Fruit fly (Drosophila melanogaster) whole organism, prepupa: ENCODE measurements around the gene Mur29B.

ENCODE experiments used
- Blimp-1 ChIP-seq: fragments of 200-800 bp; sonication (Bioruptor generic); optimal IDR thresholded peaks from 3 replicates; lab custom pipeline; 2017; ENCODE audit warnings: missing biosample characterization, missing genetic modification characterization, mild to moderate bottlenecking, moderate library complexity, missing genetic modification reagents
- CG10631 ChIP-seq: fragments of 200-800 bp; sonication (Bioruptor generic); optimal IDR thresholded peaks from 2 replicates; lab custom pipeline; 2016; ENCODE audit warnings: missing biosample characterization, missing genetic modification characterization
- CG10669 ChIP-seq: fragments of 200-800 bp; sonication (Bioruptor generic); optimal IDR thresholded peaks from 3 replicates; lab custom pipeline; 2018; ENCODE audit warnings: missing biosample characterization, mild to moderate bottlenecking, missing genetic modification characterization, moderate library complexity
- CG11762 ChIP-seq: fragments of 200-800 bp; sonication (Bioruptor generic); optimal IDR thresholded peaks from 3 replicates; lab custom pipeline; 2016; ENCODE audit warnings: missing biosample characterization, missing genetic modification characterization; ENCODE audit not compliant: insufficient read depth
- CG15336 ChIP-seq: fragments of 200-800 bp; sonication (Bioruptor generic); IDR thresholded peaks from 2 replicates; pipeline ENCODE4 v1.3.6; 2022; ENCODE audit warnings: missing biosample characterization, missing genetic modification characterization
- CG16779 ChIP-seq: fragments of 200-800 bp; sonication (Bioruptor generic); optimal IDR thresholded peaks from 3 replicates; lab custom pipeline; 2017; ENCODE audit warnings: missing biosample characterization, mild to moderate bottlenecking, missing genetic modification characterization
- CG3032 ChIP-seq: fragments of 200-800 bp; optimal IDR thresholded peaks from 2 replicates; lab custom pipeline; 2019; ENCODE audit warnings: missing biosample characterization, mild to moderate bottlenecking, missing genetic modification characterization, moderate library complexity
- CG34406 ChIP-seq: fragments of 200-800 bp; sonication (Bioruptor generic); optimal IDR thresholded peaks from 3 replicates; lab custom pipeline; 2016; ENCODE audit warnings: missing biosample characterization, missing genetic modification characterization
- CG4318 ChIP-seq: fragments of 200-800 bp; sonication (Bioruptor generic); optimal IDR thresholded peaks from 3 replicates; lab custom pipeline; 2017; ENCODE audit warnings: missing biosample characterization, mild to moderate bottlenecking, missing genetic modification characterization
- CG6163 ChIP-seq: fragments of 200-800 bp; sonication (Bioruptor generic); IDR thresholded peaks from 3 replicates; pipeline ENCODE4 v1.3.6; 2022; ENCODE audit warnings: missing biosample characterization, missing genetic modification characterization
- CG6792 ChIP-seq: fragments of 200-800 bp; sonication (Bioruptor generic); optimal IDR thresholded peaks from 3 replicates; lab custom pipeline; 2016; ENCODE audit warnings: missing biosample characterization, missing genetic modification characterization
- CG6808 ChIP-seq: fragments of 200-800 bp; sonication (Bioruptor generic); optimal IDR thresholded peaks from 3 replicates; lab custom pipeline; 2017; ENCODE audit warnings: missing biosample characterization, missing genetic modification characterization, mild to moderate bottlenecking, moderate library complexity, missing genetic modification reagents
- CG6854 ChIP-seq: fragments of 200-800 bp; sonication (Bioruptor generic); optimal IDR thresholded peaks from 2 replicates; lab custom pipeline; 2017; ENCODE audit warnings: missing biosample characterization, mild to moderate bottlenecking, missing genetic modification characterization
- CG8119 ChIP-seq: fragments of 200-800 bp; sonication (Bioruptor generic); IDR thresholded peaks from 3 replicates; pipeline ENCODE4 v1.3.6; 2022; ENCODE audit warnings: missing biosample characterization, missing genetic modification characterization
- CG8632 ChIP-seq: fragments of 200-800 bp; sonication (Bioruptor generic); optimal IDR thresholded peaks from 3 replicates; lab custom pipeline; 2016; ENCODE audit warnings: missing biosample characterization, missing genetic modification characterization
- Eip75B ChIP-seq: fragments of 200-800 bp; sonication (Bioruptor generic); optimal IDR thresholded peaks from 3 replicates; lab custom pipeline; 2016; ENCODE audit warnings: missing biosample characterization, missing genetic modification characterization
- Eip78C ChIP-seq: fragments of 200-800 bp; sonication (Bioruptor generic); peaks from one replicate; lab custom pipeline; 2016; ENCODE audit warnings: missing biosample characterization, missing genetic modification characterization
- Ets21C ChIP-seq: fragments of 200-800 bp; sonication (Bioruptor generic); optimal IDR thresholded peaks from 3 replicates; lab custom pipeline; 2016; ENCODE audit warnings: missing biosample characterization, missing genetic modification characterization
- Ets96B ChIP-seq: fragments of 200-800 bp; optimal IDR thresholded peaks from 2 replicates; lab custom pipeline; 2019; ENCODE audit warnings: missing biosample characterization, mild to moderate bottlenecking, missing genetic modification characterization, moderate library complexity
- Gug ChIP-seq: fragments of 200-800 bp; sonication (Bioruptor generic); IDR thresholded peaks from 2 replicates; pipeline ENCODE4 v1.3.6; 2022; ENCODE audit warnings: missing biosample characterization, missing genetic modification characterization
- Hr38 ChIP-seq: sonication (Bioruptor generic); optimal IDR thresholded peaks from 2 replicates; lab custom pipeline; 2016; ENCODE audit warnings: missing biosample characterization, missing genetic modification characterization
- Met ChIP-seq: fragments of 200-800 bp; sonication (Bioruptor generic); optimal IDR thresholded peaks from 3 replicates; lab custom pipeline; 2016; ENCODE audit warnings: missing biosample characterization, missing genetic modification characterization
- Sox102F ChIP-seq: fragments of 200-800 bp; sonication (Bioruptor generic); optimal IDR thresholded peaks from 2 replicates; lab custom pipeline; 2016; ENCODE audit warnings: missing biosample characterization, mild to moderate bottlenecking, missing genetic modification characterization
- Sox15 ChIP-seq: fragments of 200-800 bp; sonication (Bioruptor generic); optimal IDR thresholded peaks from 3 replicates; lab custom pipeline; 2016; ENCODE audit warnings: missing biosample characterization, missing genetic modification characterization
- cyc ChIP-seq: fragments of 200-800 bp; sonication (Bioruptor generic); optimal IDR thresholded peaks from 3 replicates; lab custom pipeline; 2016; ENCODE audit warnings: missing biosample characterization, missing genetic modification characterization
- dsx ChIP-seq: fragments of 200-800 bp; optimal IDR thresholded peaks from 3 replicates; lab custom pipeline; 2019; ENCODE audit warnings: missing biosample characterization, mild to moderate bottlenecking, missing genetic modification characterization, moderate library complexity; ENCODE audit not compliant: poor library complexity, severe bottlenecking
- eg ChIP-seq: fragments of 200-800 bp; sonication (Bioruptor generic); IDR thresholded peaks from 3 replicates; pipeline ENCODE4 v1.3.6; 2022; ENCODE audit warnings: missing biosample characterization, missing genetic modification characterization
- esn ChIP-seq: fragments of 200-800 bp; sonication (Bioruptor generic); optimal IDR thresholded peaks from 2 replicates; lab custom pipeline; 2016; ENCODE audit warnings: missing biosample characterization, mild to moderate bottlenecking, missing genetic modification characterization, moderate library complexity
- fd85E ChIP-seq: fragments of 200-800 bp; sonication (Bioruptor generic); optimal IDR thresholded peaks from 3 replicates; lab custom pipeline; 2016; ENCODE audit warnings: missing biosample characterization, missing genetic modification characterization
- fkh ChIP-seq: fragments of 200-800 bp; sonication (Bioruptor generic); optimal IDR thresholded peaks from 3 replicates; lab custom pipeline; 2017; ENCODE audit warnings: missing biosample characterization, mild to moderate bottlenecking, missing genetic modification characterization, moderate library complexity
- lz ChIP-seq: fragments of 200-800 bp; sonication (Bioruptor generic); optimal IDR thresholded peaks from 3 replicates; lab custom pipeline; 2016; ENCODE audit warnings: missing biosample characterization, missing genetic modification characterization
- pdm3 ChIP-seq: fragments of 200-800 bp; sonication (Bioruptor generic); optimal IDR thresholded peaks from 3 replicates; lab custom pipeline; 2016; ENCODE audit warnings: missing biosample characterization, missing genetic modification characterization
- ss ChIP-seq, 2 experiments: fragments of 200-800 bp; sonication (Bioruptor generic); optimal IDR thresholded peaks; 2 replicates in 1 of 2; 3 replicates in 1 of 2; lab custom pipeline; 2017 to 2018; ENCODE audit warnings: mild to moderate bottlenecking in 2 of 2, missing biosample characterization in 2 of 2, missing genetic modification characterization in 2 of 2, moderate library complexity in 1 of 2
- svp ChIP-seq: fragments of 200-800 bp; sonication (Bioruptor generic); peaks from one replicate; lab custom pipeline; 2016; ENCODE audit warnings: missing biosample characterization, missing genetic modification characterization
- topi ChIP-seq: fragments of 200-800 bp; sonication (Bioruptor generic); optimal IDR thresholded peaks from 3 replicates; lab custom pipeline; 2016; ENCODE audit warnings: missing biosample characterization, missing genetic modification characterization
- vri ChIP-seq: fragments of 200-800 bp; sonication (Bioruptor generic); optimal IDR thresholded peaks from 3 replicates; lab custom pipeline; 2016; ENCODE audit warnings: missing biosample characterization, mild to moderate bottlenecking, missing genetic modification characterization

Mur29B gene

DNA sequence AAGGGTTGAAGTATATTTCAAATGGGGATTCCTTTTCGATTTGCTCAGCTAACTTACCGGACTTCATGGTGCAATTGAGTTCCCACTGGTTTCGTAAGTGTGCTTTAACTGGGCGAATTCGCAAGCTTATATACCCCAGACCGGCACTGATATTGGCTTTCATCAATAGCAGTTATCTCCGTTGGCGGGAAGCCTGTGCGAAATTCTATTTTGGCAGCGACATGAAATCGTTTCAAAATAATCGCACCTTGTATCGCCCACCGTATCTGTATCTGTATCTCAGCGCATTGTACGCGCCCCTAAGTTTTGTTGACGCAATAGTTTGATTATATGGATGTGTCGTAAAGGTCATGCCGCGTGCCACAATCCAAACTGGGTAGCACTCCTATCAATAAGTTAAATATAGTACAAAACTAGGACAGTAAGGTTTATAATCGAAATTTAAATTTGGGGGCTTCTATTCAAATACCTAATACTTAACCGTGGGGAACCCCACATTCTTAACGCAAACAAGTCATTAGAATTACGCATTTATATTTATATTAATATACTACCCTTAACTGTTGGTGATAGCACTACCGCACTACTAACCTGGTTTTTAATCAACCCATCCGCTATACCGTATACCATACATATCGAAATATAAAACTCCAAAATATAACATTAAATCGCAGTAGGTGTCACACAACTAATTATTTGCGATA, 44.2 kb downstream of the Mur29B start, which contains the start of the genes Peritrophin-15a and CG13385:
Gene Peritrophin-15a, minus strand, starts transcription at position 101 of the 704 bp plus-strand sequence.
Gene CG13385, plus strand, starts transcription at position 654 of the 704 bp plus-strand sequence.
- TF ChIP-seq eg (GFP tag; lab: Robert Waterston, UW) (no peak), CG34406 (no peak), fd85E (no peak), CG16779 (tag; lab: Kevin White, UChicago) (no peak), Hr38 (GFP tag; lab: Kevin White, UChicago) (no peak), Ets96B (tag; lab: Kevin White, UChicago) (no peak), CG8632 (GFP tag; lab: Kevin White, UChicago) (no peak)

DNA sequence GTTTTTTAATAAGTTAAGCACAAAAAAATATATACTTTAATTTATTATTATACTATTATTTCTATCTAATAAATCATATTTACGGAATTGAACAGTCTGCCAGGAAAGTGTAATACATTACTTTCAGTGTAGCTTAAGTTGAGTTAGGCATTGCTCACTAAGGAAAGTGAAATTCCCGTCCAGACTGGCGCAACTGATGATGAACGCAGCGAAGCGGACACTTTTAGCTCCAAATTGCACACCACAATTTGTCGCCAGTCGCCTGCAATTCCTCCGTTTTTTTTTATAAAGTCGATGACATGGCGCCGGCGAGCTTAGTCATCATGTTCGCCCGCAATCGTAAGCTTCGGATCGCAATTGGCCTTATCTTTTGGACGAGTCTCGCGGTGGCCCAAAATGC, 46.7 kb downstream of the Mur29B start, which contains the start of gene CG13386:
Gene CG13386, plus strand, starts transcription at position 301 of the 400 bp plus-strand sequence.
- TF ChIP-seq CG11762 (GFP tag; lab: Kevin White, UChicago): no peak
- no peak for TF ChIP-seq Ets96B (tag; lab: Kevin White, UChicago)
- no peak for TF ChIP-seq ss (GFP tag; optimal IDR thresholded peaks at IDR 0.05; lab: Kevin White, UChicago)

DNA sequence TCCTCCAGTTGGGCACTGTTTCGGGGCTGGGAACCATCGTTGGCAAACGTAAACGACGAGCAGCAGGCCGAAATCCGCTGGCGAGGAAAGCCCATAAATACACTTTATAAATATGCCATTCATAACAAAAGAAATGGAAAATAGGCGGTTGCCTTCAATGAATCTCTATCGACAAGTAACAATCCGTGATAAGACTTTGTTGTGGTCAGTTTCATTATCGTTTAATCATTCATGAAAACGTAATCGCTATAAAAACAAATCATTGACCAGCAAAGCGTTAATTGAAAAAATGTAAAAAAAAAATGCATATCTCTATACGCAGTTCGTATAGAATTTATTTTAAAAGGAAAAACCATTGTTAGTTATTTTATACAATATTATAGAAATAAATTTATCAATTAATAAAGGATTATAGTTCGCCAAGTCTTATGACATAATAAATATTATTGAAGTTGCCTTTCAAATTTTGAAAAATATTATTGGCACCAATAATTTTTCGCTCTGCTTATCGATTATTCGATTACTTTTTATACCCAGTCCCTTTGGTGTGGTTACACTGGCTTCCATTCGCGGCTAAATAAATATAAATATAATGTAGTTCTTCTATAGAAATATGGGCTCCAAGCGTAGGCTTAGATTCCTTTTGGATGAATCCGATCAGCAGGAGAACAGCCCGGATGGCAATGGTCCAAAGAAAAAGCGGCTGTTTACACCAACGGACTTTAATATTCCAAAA, 48.0 kb downstream of the Mur29B start, which contains the start of gene CG31898:
Gene CG31898, plus strand, starts transcription at position 559 of the 736 bp plus-strand sequence.
- peak; percentile 87 for TF ChIP-seq vri (GFP tag; lab: Kevin White, UChicago)
- no peak for TF ChIP-seq Sox102F (GFP tag; lab: Kevin White, UChicago)

DNA sequence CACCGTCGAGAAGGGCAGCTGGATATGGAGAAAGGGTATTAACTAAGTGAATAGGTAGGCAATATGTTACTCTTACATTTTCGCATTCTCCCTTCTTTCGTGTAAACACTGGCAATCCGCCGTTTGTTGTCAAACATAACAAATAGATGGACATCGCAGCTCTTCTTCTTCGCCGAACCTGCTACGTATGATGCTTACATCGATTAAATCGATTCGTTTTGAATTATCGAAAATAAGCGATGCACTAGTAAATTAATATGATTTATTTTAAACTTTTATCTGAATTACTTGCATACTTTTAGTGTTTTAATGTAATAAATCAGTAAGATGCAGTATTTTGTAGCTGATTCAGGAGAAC, 50.9 kb downstream of the Mur29B start, which contains the start of gene fy:
Gene fy, minus strand, starts transcription at position 353 of the 358 bp plus-strand sequence.
- TF ChIP-seq Blimp-1 (GFP tag; lab: Kevin White, UChicago): no peak
- no peak for TF ChIP-seq CG11762 (GFP tag; lab: Kevin White, UChicago)
- TF ChIP-seq svp: no peak
- no peak for TF ChIP-seq CG6792 (GFP tag; lab: Kevin White, UChicago)
- no peak for TF ChIP-seq CG4318 (GFP tag; lab: Kevin White, UChicago)

DNA sequence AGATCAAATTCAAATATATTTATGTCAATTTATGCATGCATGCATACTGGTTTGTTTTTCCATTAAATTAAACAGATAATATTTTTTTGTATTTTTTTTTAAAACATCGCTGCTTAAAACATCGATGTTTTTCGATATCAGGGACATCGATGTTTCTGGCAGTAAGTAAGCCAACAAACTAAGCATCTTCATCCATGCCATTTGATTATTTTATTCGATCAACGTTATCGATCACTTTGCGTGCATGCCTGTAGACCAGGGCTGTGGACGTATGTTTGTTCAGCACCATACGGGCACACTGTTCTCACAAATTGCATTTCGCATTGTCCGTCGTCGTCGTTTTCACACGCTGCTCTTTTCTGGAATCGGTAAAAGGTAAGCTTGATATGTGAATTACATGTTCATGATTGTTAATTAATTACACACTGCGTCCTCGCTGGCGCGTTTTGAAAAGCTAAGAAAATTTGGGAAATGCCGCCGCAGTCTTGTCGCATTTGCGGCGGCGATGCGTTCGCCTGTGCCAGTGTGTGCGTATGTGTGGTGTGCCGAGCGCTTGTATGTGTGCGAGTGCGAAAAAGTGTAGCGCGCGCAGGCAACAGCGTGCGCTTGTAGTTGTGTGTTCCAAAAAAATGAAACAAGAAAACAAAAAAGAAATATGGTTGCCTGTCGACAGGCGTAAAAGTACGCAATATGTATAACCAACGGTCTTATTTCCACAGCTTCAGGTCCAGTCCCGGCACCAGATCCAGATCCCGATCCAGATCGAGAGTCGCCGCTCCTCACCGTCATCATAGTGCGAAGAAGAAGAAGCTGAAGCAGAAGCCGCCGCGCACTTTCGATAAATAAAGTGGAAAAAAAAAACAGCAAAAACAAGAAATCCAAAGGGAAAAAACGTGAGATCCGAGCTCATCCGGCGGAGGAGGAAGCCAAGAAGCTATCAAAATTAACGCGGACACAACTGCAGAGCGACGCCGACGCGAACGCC, 51.6 kb downstream of the Mur29B start, which contains the start of gene emb:
Gene emb, plus strand, starts transcription at position 288 of the 985 bp plus-strand sequence.
- TF ChIP-seq esn (GFP tag; lab: Kevin White, UChicago) (peak; percentile 57), cyc (GFP tag; lab: Kevin White, UChicago) (peak; percentile 37), CG34406 (peak; percentile 51), Eip78C (peak; percentile 83), CG6854 (peak; percentile 69), fkh (GFP tag; lab: Kevin White, UChicago) (peak; percentile 99), CG10631 (peak; percentile 58), CG6808 (GFP tag; lab: Kevin White, UChicago) (peak; percentile 76), CG3032 (peak; percentile 51), CG8632 (GFP tag; lab: Kevin White, UChicago) (no peak), Ets21C (GFP tag; lab: Kevin White, UChicago) (peak; percentile 37), topi (GFP tag; lab: Kevin White, UChicago) (peak; percentile 22), Sox15 (no peak), lz (GFP tag; lab: Kevin White, UChicago) (peak; percentile 36), Ets96B (tag; lab: Kevin White, UChicago) (peak; percentile 50), Eip75B (GFP tag; lab: Kevin White, UChicago) (no peak), pdm3 (GFP tag; lab: Kevin White, UChicago) (no peak), eg (GFP tag; lab: Robert Waterston, UW) (peak; percentile 76), CG15336 (GFP tag; lab: Robert Waterston, UW) (peak; percentile 62), Blimp-1 (GFP tag; lab: Kevin White, UChicago) (peak; percentile 11), CG6163 (GFP tag; lab: Robert Waterston, UW) (peak; percentile 79), CG8119 (peak; percentile 79), Met (GFP tag; lab: Kevin White, UChicago) (no peak), dsx (GFP tag; lab: Kevin White, UChicago) (peak; percentile 66), Gug (GFP tag; lab: Robert Waterston, UW) (no peak), CG10669 (GFP tag; lab: Kevin White, UChicago) (no peak), fd85E (no peak)
